Worm (Caenorhabditis elegans): Measurements from ENCODE around the gene fbxa-10.

The fbxa-10 gene

DNA sequence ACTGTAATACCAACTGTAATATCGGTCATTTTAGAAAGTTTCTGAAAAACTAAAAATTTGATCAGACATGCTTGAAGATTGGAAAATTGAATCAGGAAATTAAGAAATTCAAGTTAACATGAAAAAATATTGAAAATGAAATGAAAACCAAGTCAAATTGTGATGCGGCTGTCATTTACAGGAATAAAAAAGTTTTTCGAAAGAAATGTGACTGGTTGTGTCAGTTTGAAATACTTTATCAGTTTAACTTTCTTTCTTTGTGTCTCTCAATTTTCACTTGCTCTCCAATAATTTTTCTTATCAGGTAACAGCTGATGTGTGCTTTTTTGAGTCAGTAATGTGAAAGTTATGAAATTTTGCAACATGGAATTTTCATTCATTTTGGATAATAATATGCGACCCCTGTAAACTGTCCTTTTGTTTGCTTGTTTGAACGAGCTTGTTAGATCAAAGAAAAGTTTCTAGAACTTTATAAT is 5.9 kb upstream of the fbxa-10 start, which contains the start of gene fbxa-60 (continued):
- TF ChIP-seq gei-8 (GFP tag; optimal IDR thresholded peaks at IDR 0.05), result no peak
- no peak for TF ChIP-seq lim-7 (GFP tag; IDR thresholded peaks at IDR 0.05)
- TF ChIP-seq daf-16 (GFP tag; optimal IDR thresholded peaks at IDR 0.05), result no peak
- peak; percentile 53 for TF ChIP-seq daf-16 (tag; optimal IDR thresholded peaks at IDR 0.05)

DNA sequence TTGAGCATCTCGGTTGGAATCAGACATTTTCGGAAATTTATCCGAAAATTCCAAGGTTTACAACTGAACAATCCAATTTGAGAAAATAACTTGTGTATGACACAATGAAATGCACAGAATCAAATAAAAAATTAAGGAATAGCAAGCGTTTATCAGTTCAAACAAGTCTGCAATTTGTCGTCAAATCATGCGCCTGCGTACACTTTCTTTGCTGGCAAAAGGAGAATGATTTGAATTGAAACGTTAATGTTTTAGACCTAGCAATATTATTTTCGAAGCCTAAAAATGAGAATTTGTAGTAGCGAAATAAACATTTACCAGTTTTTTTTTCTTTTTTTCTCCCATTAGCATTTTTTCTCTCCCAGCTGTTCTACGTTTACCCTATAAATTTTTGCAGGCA is 1.7 kb upstream of the fbxa-10 start, which contains the start of the genes fbxa-67 and fbxa-11:
fbxa-67 (minus strand) TSS at position 199 of the 400 bp plus-strand sequence.
fbxa-11 (plus strand) TSS at position 398 of the 400 bp plus-strand sequence.
- peak; percentile 51 for TF ChIP-seq dpl-1 (GFP tag; optimal IDR thresholded peaks at IDR 0.05)
- TF ChIP-seq dve-1 (tag; optimal IDR thresholded peaks at IDR 0.05; ENCODE audit: insufficient read depth), result peak; percentile 21
- TF ChIP-seq nhr-42 (GFP tag; IDR thresholded peaks at IDR 0.05), result no peak
- TF ChIP-seq T20F7.1 (GFP tag; optimal IDR thresholded peaks at IDR 0.05), result peak; percentile 25

DNA sequence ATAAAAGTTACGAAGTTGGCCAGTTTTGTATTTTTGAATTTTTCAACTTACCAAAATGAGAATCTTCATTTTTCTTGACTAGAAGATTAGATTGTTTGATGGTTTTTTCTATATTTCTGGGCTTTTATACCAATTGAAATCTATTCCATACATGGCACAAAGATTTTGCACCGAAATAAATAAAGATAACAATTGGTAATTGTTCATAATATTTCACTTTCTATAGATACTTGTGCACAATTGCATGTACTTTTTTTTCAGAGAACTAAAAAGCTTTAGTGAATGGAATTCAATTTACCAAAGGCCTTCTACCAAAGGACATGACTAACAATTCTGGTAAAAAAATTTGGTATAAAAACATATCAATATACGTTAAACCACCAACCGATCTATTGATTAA is 2.4 kb downstream of the fbxa-10 start, which contains the start of the genes T12B5.15 and T12B5.14:
T12B5.15 (minus strand) TSS at position 101 of the 400 bp plus-strand sequence.
T12B5.14 (plus strand) TSS at position 321 of the 400 bp plus-strand sequence.
- TF ChIP-seq Y105C5A.15 (GFP tag; IDR thresholded peaks at IDR 0.05) (no peak), lin-38 (GFP tag; IDR thresholded peaks at IDR 0.05) (no peak), arid-1 (GFP tag; conservative IDR thresholded peaks at IDR 0.05) (no peak), nhr-42 (GFP tag; IDR thresholded peaks at IDR 0.05) (no peak), skn-1 (tag; optimal IDR thresholded peaks at IDR 0.05) (no peak), nhr-11 (tag; optimal IDR thresholded peaks at IDR 0.05) (no peak), ceh-28 (tag; optimal IDR thresholded peaks at IDR 0.05) (no peak), ceh-32 (tag; optimal IDR thresholded peaks at IDR 0.05; ENCODE audit: poor library complexity) (no peak), dpl-1 (GFP tag; optimal IDR thresholded peaks at IDR 0.05) (no peak), zfp-3 (GFP tag; conservative IDR thresholded peaks at IDR 0.05) (no peak), hlh-30 (tag; optimal IDR thresholded peaks at IDR 0.05; ENCODE audit: insufficient read depth) (no peak), pqm-1 (tag; optimal IDR thresholded peaks at IDR 0.05) (no peak), unc-130 (GFP tag; optimal IDR thresholded peaks at IDR 0.05) (no peak)

DNA sequence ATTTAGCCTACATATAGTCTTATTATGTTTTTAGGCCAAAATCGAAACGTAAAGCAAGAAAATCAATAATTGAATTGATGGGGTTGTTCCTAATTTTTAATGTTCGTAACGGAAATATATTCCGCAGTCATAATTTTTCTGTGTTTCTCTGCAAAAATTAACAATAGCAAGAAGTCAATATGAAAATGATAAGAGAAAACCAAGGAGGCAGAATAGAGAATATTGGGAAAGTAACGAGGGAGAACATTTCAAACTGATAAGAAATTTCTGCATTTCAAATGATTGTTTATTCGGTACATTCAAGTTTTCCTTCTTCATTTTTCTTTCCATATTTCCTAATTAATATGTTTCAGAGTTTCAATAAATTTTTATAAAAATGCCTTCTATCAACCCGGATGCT is 3.8 kb downstream of the fbxa-10 start, which contains the start of gene fbxa-54:
fbxa-54 (plus strand) TSS at position 354 of the 400 bp plus-strand sequence.
- TF ChIP-seq fos-1 (tag; optimal IDR thresholded peaks at IDR 0.05), result no peak
- TF ChIP-seq snpc-4 (tag; optimal IDR thresholded peaks at IDR 0.05), result no peak
- TF ChIP-seq pqm-1 (tag; optimal IDR thresholded peaks at IDR 0.05), result peak; percentile 96
- no peak for TF ChIP-seq tra-1 (GFP tag; IDR thresholded peaks at IDR 0.05)
- no peak for TF ChIP-seq daf-16 (GFP tag; optimal IDR thresholded peaks at IDR 0.05)
- TF ChIP-seq daf-16 (tag; optimal IDR thresholded peaks at IDR 0.05), result peak; percentile 73
- TF ChIP-seq nhr-111 (GFP tag; optimal IDR thresholded peaks at IDR 0.05), result no peak
- no peak for TF ChIP-seq madf-5 (GFP tag; IDR thresholded peaks at IDR 0.05)
- TF ChIP-seq nhr-28 (tag; optimal IDR thresholded peaks at IDR 0.05), result peak; percentile 79
- no peak for TF ChIP-seq nhr-77 (tag; optimal IDR thresholded peaks at IDR 0.05)
- no peak for TF ChIP-seq T20F7.1 (GFP tag; optimal IDR thresholded peaks at IDR 0.05)
- TF ChIP-seq cey-2 (tag; optimal IDR thresholded peaks at IDR 0.05; ENCODE audit: borderline replicate concordance, insufficient read depth), result no peak
- TF ChIP-seq dmd-6 (GFP tag; IDR thresholded peaks at IDR 0.05), result peak; percentile 44; the same call in 1 of the 2 replicates
- TF ChIP-seq ama-1 (optimal IDR thresholded peaks at IDR 0.05), result no peak
- no peak for TF ChIP-seq madf-9 (GFP tag; conservative IDR thresholded peaks at IDR 0.05)
- no peak for TF ChIP-seq set-16 (GFP tag; IDR thresholded peaks at IDR 0.05)
- no peak for TF ChIP-seq aha-1 (tag)
- TF ChIP-seq hlh-11 (tag; optimal IDR thresholded peaks at IDR 0.05), result peak; percentile 20
- no peak for TF ChIP-seq hmg-1.1 (GFP tag; IDR thresholded peaks at IDR 0.05)
- TF ChIP-seq lin-15B (tag; optimal IDR thresholded peaks at IDR 0.05), result no peak
- TF ChIP-seq snpc-1.2 (GFP tag; IDR thresholded peaks at IDR 0.05), result no peak
